Worm (Caenorhabditis elegans) whole organism, early embryonic: Measurements from ENCODE around the gene F53C3.3.

Experiments used
- ceh-13 ChIP-seq: fragments of 200-800 bp; sonication (Bioruptor generic); optimal IDR thresholded peaks from 2 replicates; lab custom pipeline; 2018; ENCODE audit warnings: mild to moderate bottlenecking, missing genetic modification characterization, missing compliant biosample characterization
- hmg-4 ChIP-seq: fragments of 200-800 bp; sonication (Bioruptor generic); optimal IDR thresholded peaks from 2 replicates; lab custom pipeline; 2018; ENCODE audit warnings: mild to moderate bottlenecking, missing genetic modification characterization, missing compliant biosample characterization
- hnd-1 ChIP-seq: sonication (generic microtip); optimal IDR thresholded peaks from 2 replicates; lab custom pipeline; 2016; ENCODE audit warnings: missing genetic modification characterization, missing compliant biosample characterization
- sea-1 ChIP-seq: fragments of 200-800 bp; sonication (Bioruptor generic); conservative IDR thresholded peaks from 2 replicates; pipeline ENCODE4 v1.3.6; 2022; ENCODE audit warnings: missing genetic modification characterization, missing compliant biosample characterization

- TF ChIP-seq hnd-1 (tag; lab: Kevin White, UChicago) (no peak), ceh-13 (GFP tag; lab: Kevin White, UChicago) (no peak), hmg-4 (no peak), sea-1 (GFP tag; lab: Robert Waterston, UW) (no peak)
Measured at ce11 chrII:3920611-3921010, 18.0 kb downstream of the F53C3.3 start.
